Worm (Caenorhabditis elegans) whole organism, late embryonic: ENCODE results near the gene dgtr-1.

Experiments used
- F13H6.1 ChIP-seq: sonication (generic microtip); optimal IDR thresholded peaks from 2 replicates; lab custom pipeline; 2016; ENCODE audit warnings: missing genetic modification characterization, missing compliant biosample characterization
- K09A11.1 ChIP-seq: sonication (generic microtip); optimal IDR thresholded peaks from 2 replicates; lab custom pipeline; 2017; ENCODE audit warnings: antibody characterized with exemption, mild to moderate bottlenecking, missing genetic modification characterization, missing compliant biosample characterization; ENCODE audit not compliant: insufficient read depth
- T23F11.4 ChIP-seq: fragments of 200-800 bp; sonication (Bioruptor generic); optimal IDR thresholded peaks from 2 replicates; lab custom pipeline; 2018; ENCODE audit warnings: mild to moderate bottlenecking, missing genetic modification characterization, missing compliant biosample characterization
- Y22D7AL.16 ChIP-seq: sonication (generic microtip); optimal IDR thresholded peaks from 2 replicates; lab custom pipeline; 2016; ENCODE audit warnings: missing genetic modification characterization, missing compliant biosample characterization
- ama-1 ChIP-seq: fragments of 150-350 bp; optimal IDR thresholded peaks from 2 replicates; lab custom pipeline; 2014
- ceh-14 ChIP-seq: sonication (generic microtip); optimal IDR thresholded peaks from 2 replicates; lab custom pipeline; 2016; ENCODE audit warnings: missing genotype, missing genetic modification characterization, missing compliant biosample characterization
- ceh-18 ChIP-seq: sonication (generic microtip); optimal IDR thresholded peaks from 2 replicates; lab custom pipeline; 2016; ENCODE audit warnings: missing genetic modification characterization, missing compliant biosample characterization
- ceh-19 ChIP-seq: fragments of 200-800 bp; sonication (Bioruptor generic); optimal IDR thresholded peaks from 2 replicates; lab custom pipeline; 2018; ENCODE audit warnings: mild to moderate bottlenecking, missing genetic modification characterization, missing compliant biosample characterization
- ceh-2 ChIP-seq: sonication (generic microtip); optimal IDR thresholded peaks from 2 replicates; lab custom pipeline; 2016; ENCODE audit warnings: missing genotype, missing genetic modification characterization, missing compliant biosample characterization
- ceh-31 ChIP-seq: sonication (generic microtip); optimal IDR thresholded peaks from 2 replicates; lab custom pipeline; 2016; ENCODE audit warnings: missing genetic modification characterization, missing compliant biosample characterization
- ceh-34 ChIP-seq: sonication (generic microtip); optimal IDR thresholded peaks from 2 replicates; lab custom pipeline; 2016; ENCODE audit warnings: mild to moderate bottlenecking, missing genetic modification characterization, missing compliant biosample characterization
- ceh-6 ChIP-seq: fragments of 200-800 bp; sonication (Bioruptor generic); optimal IDR thresholded peaks from 2 replicates; lab custom pipeline; 2018; ENCODE audit warnings: mild to moderate bottlenecking, missing genetic modification characterization, missing compliant biosample characterization
- ceh-9 ChIP-seq: sonication (generic microtip); optimal IDR thresholded peaks from 2 replicates; lab custom pipeline; 2016; ENCODE audit warnings: mild to moderate bottlenecking, missing genetic modification characterization, inconsistent platforms, missing compliant biosample characterization
- ets-4 ChIP-seq: sonication (generic microtip); optimal IDR thresholded peaks from 2 replicates; lab custom pipeline; 2016; ENCODE audit warnings: missing genetic modification characterization, missing compliant biosample characterization
- fax-1 ChIP-seq: sonication (generic microtip); optimal IDR thresholded peaks from 2 replicates; lab custom pipeline; 2016; ENCODE audit warnings: missing genotype, missing genetic modification characterization, missing compliant biosample characterization
- fkh-10 ChIP-seq: fragments of 150-350 bp; optimal IDR thresholded peaks from 2 replicates; lab custom pipeline; 2014; ENCODE audit warnings: missing biosample characterization, missing genetic modification reagents, missing genetic modification characterization
- gmeb-2 ChIP-seq: sonication (generic microtip); optimal IDR thresholded peaks from 2 replicates; lab custom pipeline; 2016; ENCODE audit warnings: missing genetic modification characterization, inconsistent platforms, missing compliant biosample characterization
- hlh-13 ChIP-seq: fragments of 200-800 bp; sonication (Bioruptor generic); optimal IDR thresholded peaks from 2 replicates; lab custom pipeline; 2018; ENCODE audit warnings: mild to moderate bottlenecking, missing genetic modification characterization, missing compliant biosample characterization
- hlh-15 ChIP-seq: sonication (generic microtip); optimal IDR thresholded peaks from 2 replicates; lab custom pipeline; 2016; ENCODE audit warnings: missing genetic modification characterization, missing compliant biosample characterization
- hlh-6 ChIP-seq: sonication (generic microtip); optimal IDR thresholded peaks from 2 replicates; lab custom pipeline; 2016; ENCODE audit warnings: missing genotype, missing genetic modification characterization, missing compliant biosample characterization
- lim-6 ChIP-seq: sonication (generic microtip); optimal IDR thresholded peaks from 2 replicates; lab custom pipeline; 2016; ENCODE audit warnings: missing genetic modification characterization, missing compliant biosample characterization
- lin-11 ChIP-seq: fragments of 200-800 bp; sonication (Bioruptor generic); optimal IDR thresholded peaks from 2 replicates; lab custom pipeline; 2018; ENCODE audit warnings: mild to moderate bottlenecking, missing genetic modification characterization, missing compliant biosample characterization
- madf-2 ChIP-seq: sonication (generic microtip); optimal IDR thresholded peaks from 2 replicates; lab custom pipeline; 2017; ENCODE audit warnings: missing genetic modification characterization, missing compliant biosample characterization
- mec-3 ChIP-seq: sonication (generic microtip); optimal IDR thresholded peaks from 2 replicates; lab custom pipeline; 2016; ENCODE audit warnings: borderline replicate concordance, missing genetic modification characterization, missing compliant biosample characterization
- nfya-1 ChIP-seq: sonication (generic microtip); optimal IDR thresholded peaks from 2 replicates; lab custom pipeline; 2017; ENCODE audit warnings: missing genetic modification characterization, mild to moderate bottlenecking, missing compliant biosample characterization, antibody characterized with exemption, moderate library complexity
- nhr-11 ChIP-seq: fragments of 150-350 bp; optimal IDR thresholded peaks from 2 replicates; lab custom pipeline; 2014; ENCODE audit warnings: missing biosample characterization, missing genetic modification characterization
- nhr-232 ChIP-seq: sonication (generic microtip); optimal IDR thresholded peaks from 2 replicates; lab custom pipeline; 2016; ENCODE audit warnings: missing genetic modification characterization, missing compliant biosample characterization
- npax-4 ChIP-seq: sonication (generic microtip); optimal IDR thresholded peaks from 2 replicates; lab custom pipeline; 2016; ENCODE audit warnings: missing genetic modification characterization, missing compliant biosample characterization
- odd-2 ChIP-seq: sonication (generic microtip); optimal IDR thresholded peaks from 2 replicates; lab custom pipeline; 2017; ENCODE audit warnings: antibody characterized with exemption, mild to moderate bottlenecking, missing genetic modification characterization, missing compliant biosample characterization
- pat-9 ChIP-seq: fragments of 200-800 bp; sonication (Bioruptor generic); optimal IDR thresholded peaks from 2 replicates; lab custom pipeline; 2018; ENCODE audit warnings: mild to moderate bottlenecking, missing genetic modification characterization, moderate library complexity, missing compliant biosample characterization
- pros-1 ChIP-seq: fragments of 150-350 bp; optimal IDR thresholded peaks from 2 replicates; lab custom pipeline; 2014; ENCODE audit warnings: missing biosample characterization, missing genetic modification reagents, missing genetic modification characterization
- ref-2 ChIP-seq: sonication (generic microtip); optimal IDR thresholded peaks from 2 replicates; lab custom pipeline; 2016; ENCODE audit warnings: missing genetic modification characterization, missing compliant biosample characterization
- rnt-1 ChIP-seq: sonication (generic microtip); optimal IDR thresholded peaks from 2 replicates; lab custom pipeline; 2016; ENCODE audit warnings: missing genetic modification characterization, missing compliant biosample characterization
- sdc-2 ChIP-seq: sonication (generic microtip); optimal IDR thresholded peaks from 2 replicates; lab custom pipeline; 2016; ENCODE audit warnings: missing genotype, missing genetic modification characterization, missing compliant biosample characterization
- syd-9 ChIP-seq: sonication (generic microtip); optimal IDR thresholded peaks from 2 replicates; lab custom pipeline; 2016; ENCODE audit warnings: mild to moderate bottlenecking, missing genetic modification characterization, moderate library complexity, missing compliant biosample characterization
- tbx-2 ChIP-seq: sonication (generic microtip); optimal IDR thresholded peaks from 2 replicates; lab custom pipeline; 2016; ENCODE audit warnings: missing genetic modification characterization, missing compliant biosample characterization
- tbx-7 ChIP-seq: sonication (generic microtip); optimal IDR thresholded peaks from 2 replicates; lab custom pipeline; 2016; ENCODE audit warnings: missing genotype, missing genetic modification characterization, missing compliant biosample characterization
- ttx-3 ChIP-seq: sonication (generic microtip); optimal IDR thresholded peaks from 2 replicates; lab custom pipeline; 2016; ENCODE audit warnings: missing genetic modification reagents, missing genetic modification characterization, missing compliant biosample characterization
- unc-42 ChIP-seq: sonication (generic microtip); optimal IDR thresholded peaks from 2 replicates; lab custom pipeline; 2016; ENCODE audit warnings: missing genotype, missing genetic modification characterization, missing compliant biosample characterization
- zip-5 ChIP-seq: sonication (generic microtip); optimal IDR thresholded peaks from 2 replicates; lab custom pipeline; 2016; ENCODE audit warnings: missing genetic modification characterization, missing compliant biosample characterization

The dgtr-1 gene

DNA sequence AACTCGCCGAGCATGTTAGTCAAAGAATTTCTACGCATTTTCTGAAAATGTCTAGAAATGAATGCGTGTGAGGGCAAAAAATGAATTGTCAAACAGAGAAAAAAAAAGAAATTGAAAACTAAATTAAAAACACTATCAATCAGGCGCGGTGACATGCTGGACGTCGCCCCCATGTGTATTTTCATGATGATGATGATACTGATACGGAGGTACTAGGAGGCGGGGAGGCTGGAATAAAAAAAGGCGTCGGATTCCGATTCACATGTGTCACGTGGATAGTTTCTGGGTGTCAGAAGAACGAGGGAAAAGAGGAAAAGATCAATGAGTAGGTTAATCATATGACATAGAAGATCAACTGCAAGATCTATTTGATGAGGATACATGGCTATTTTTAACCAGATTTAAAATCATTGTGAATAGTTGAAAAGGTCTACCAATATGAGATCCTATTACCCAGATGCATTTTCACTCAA lies 8.5 kb downstream of the dgtr-1 start, which contains the start of gene W01A11.7:
TSS of gene W01A11.7 (minus strand) at position 51 of the 473 bp plus-strand sequence.
- TF ChIP-seq gmeb-2 (no peak), lin-11 (no peak), nhr-232 (tag; lab: Kevin White, UChicago) (no peak), ceh-31 (tag; lab: Kevin White, UChicago) (no peak), sdc-2 (tag; lab: Kevin White, UChicago) (no peak), tbx-7 (tag; lab: Kevin White, UChicago) (no peak), zip-5 (no peak), unc-42 (tag; lab: Kevin White, UChicago) (no peak), ceh-34 (tag; lab: Kevin White, UChicago) (no peak), rnt-1 (no peak), T23F11.4 (GFP tag; lab: Kevin White, UChicago) (no peak), odd-2 (tag; lab: Kevin White, UChicago) (no peak), fax-1 (tag; lab: Kevin White, UChicago) (no peak), ceh-19 (GFP tag; lab: Kevin White, UChicago) (no peak), ceh-14 (tag; lab: Kevin White, UChicago) (no peak), mec-3 (no peak), pat-9 (no peak), nhr-11 (tag; lab: Kevin White, UChicago) (no peak), fkh-10 (GFP tag; lab: Kevin White, UChicago) (no peak)

DNA sequence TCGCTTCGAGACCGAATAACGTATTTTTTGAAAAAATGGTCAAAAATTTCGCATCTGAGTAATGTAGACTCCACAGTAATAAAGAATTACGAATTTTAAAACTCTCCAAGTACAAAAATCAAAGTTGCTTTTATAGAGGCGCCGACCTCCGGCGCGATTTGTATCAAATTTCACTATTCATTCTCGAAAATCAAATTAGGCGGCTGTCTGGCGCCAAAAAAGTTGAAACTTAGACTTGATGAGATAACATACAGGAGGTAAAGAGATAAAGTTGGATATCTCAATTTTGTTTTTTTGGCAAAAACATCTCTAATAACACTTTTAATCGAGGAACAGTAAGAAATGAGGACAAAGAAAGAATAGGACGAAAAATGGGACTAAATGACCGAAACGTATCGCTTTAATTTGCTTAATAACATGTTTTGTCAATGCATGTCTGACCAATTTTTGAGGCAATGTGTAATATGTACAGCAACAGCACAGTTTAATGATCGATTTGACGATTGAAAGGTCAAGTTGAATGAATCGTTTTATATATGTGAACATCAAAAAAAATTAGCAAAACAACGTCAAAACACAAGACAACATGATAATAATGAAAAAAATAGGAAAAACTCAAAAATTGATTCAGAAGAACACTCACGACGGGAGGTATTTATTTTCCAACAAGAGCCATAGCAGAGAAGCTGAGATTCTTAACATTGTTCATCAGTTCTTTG lies 9.5 kb downstream of the dgtr-1 start:
- TF ChIP-seq Y22D7AL.16 (tag; lab: Kevin White, UChicago) (no peak), lim-6 (tag; lab: Kevin White, UChicago) (no peak), ceh-2 (no peak), ets-4 (no peak), tbx-2 (tag; lab: Kevin White, UChicago) (no peak), T23F11.4 (GFP tag; lab: Kevin White, UChicago) (no peak), K09A11.1 (tag; lab: Kevin White, UChicago) (no peak), ama-1 (lab: Kevin White, UChicago) (no peak), ceh-18 (tag; lab: Kevin White, UChicago) (no peak), fkh-10 (GFP tag; lab: Kevin White, UChicago) (no peak), ceh-9 (no peak), rnt-1 (no peak), ceh-34 (tag; lab: Kevin White, UChicago) (no peak), hlh-15 (tag; lab: Kevin White, UChicago) (no peak), madf-2 (tag; lab: Kevin White, UChicago) (no peak)

DNA sequence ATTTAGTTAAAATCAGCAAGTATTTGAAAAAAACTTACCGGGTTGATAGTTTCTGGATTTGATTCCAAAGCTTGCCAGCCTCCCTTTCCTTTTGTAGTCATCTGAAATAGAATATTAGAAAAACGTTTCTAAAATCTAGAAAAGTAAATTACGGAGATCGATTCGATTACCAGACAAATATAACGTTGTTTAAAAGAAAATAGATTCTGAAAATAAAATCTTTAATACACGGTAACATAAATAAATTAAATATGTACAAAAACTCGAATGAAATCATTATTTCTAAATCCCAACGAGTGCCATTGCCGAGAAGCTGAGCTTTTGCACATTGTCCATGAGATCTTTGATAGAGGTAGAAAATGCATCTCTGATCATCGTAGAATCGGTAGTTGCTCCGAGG lies 11.8 kb downstream of the dgtr-1 start, which contains the start of gene ubh-3:
TSS of gene ubh-3 (minus strand) at position 101 of the 400 bp plus-strand sequence.
- no peak for TF ChIP-seq hlh-13
- TF ChIP-seq hlh-6 (tag; lab: Kevin White, UChicago) = no peak
- TF ChIP-seq ceh-9 = no peak
- TF ChIP-seq ref-2 (tag; lab: Kevin White, UChicago) = no peak
- no peak for TF ChIP-seq npax-4
- no peak for TF ChIP-seq gmeb-2
- TF ChIP-seq ceh-31 (tag; lab: Kevin White, UChicago) = no peak
- TF ChIP-seq pros-1 (tag; lab: Kevin White, UChicago) = no peak
- no peak for TF ChIP-seq ceh-6 (GFP tag; lab: Kevin White, UChicago)
- no peak for TF ChIP-seq ceh-14 (tag; lab: Kevin White, UChicago)
- TF ChIP-seq T23F11.4 (GFP tag; lab: Kevin White, UChicago) = no peak
- TF ChIP-seq syd-9 (tag; lab: Kevin White, UChicago) = no peak
- no peak for TF ChIP-seq nfya-1 (tag; lab: Kevin White, UChicago)
- no peak for TF ChIP-seq rnt-1
- TF ChIP-seq F13H6.1 (tag; lab: Kevin White, UChicago) = no peak
- no peak for TF ChIP-seq ttx-3 (tag; lab: Kevin White, UChicago)
- TF ChIP-seq Y22D7AL.16 (tag; lab: Kevin White, UChicago) = no peak
- no peak for TF ChIP-seq ceh-18 (tag; lab: Kevin White, UChicago)
